Worm (Caenorhabditis elegans): Measurements from ENCODE around the gene srx-122.

The srx-122 gene

DNA sequence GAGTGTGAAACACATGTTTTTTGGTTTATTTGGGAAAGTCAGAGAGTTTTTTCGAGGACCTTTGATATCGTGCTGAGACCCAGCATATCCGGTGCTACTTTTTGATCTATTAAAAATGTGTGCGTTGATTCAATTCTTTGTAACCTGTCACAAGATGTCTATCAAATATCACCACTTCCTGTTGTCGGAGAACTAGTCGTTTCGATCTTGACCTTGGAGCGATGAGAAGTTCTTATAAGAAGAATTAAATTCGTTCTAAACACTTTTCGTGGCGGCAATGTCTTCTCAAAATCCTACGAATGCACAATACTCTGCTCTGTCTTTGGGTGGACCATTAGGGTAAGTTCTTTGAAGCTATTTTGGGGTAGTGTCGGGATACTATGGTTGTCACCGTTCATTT lies 18.4 kb upstream of the srx-122 start, which contains the start of gene F35F10.1:
F35F10.1 (plus strand) TSS at position 200 of the 400 bp plus-strand sequence.
- no peak for TF ChIP-seq ceh-24 (tag; optimal IDR thresholded peaks at IDR 0.05)
- no peak for TF ChIP-seq T23F11.4 (GFP tag; optimal IDR thresholded peaks at IDR 0.05)
- TF ChIP-seq ztf-16 (tag; optimal IDR thresholded peaks at IDR 0.05): no peak
- no peak for TF ChIP-seq pqm-1 (tag; optimal IDR thresholded peaks at IDR 0.05)
- TF ChIP-seq nhr-11 (tag; optimal IDR thresholded peaks at IDR 0.05): no peak
- no peak for TF ChIP-seq pros-1 (tag; optimal IDR thresholded peaks at IDR 0.05)
- TF ChIP-seq fkh-10 (GFP tag; optimal IDR thresholded peaks at IDR 0.05): no peak
- no peak for TF ChIP-seq odd-2 (tag; optimal IDR thresholded peaks at IDR 0.05)
- TF ChIP-seq F13H6.1 (tag; optimal IDR thresholded peaks at IDR 0.05): no peak

DNA sequence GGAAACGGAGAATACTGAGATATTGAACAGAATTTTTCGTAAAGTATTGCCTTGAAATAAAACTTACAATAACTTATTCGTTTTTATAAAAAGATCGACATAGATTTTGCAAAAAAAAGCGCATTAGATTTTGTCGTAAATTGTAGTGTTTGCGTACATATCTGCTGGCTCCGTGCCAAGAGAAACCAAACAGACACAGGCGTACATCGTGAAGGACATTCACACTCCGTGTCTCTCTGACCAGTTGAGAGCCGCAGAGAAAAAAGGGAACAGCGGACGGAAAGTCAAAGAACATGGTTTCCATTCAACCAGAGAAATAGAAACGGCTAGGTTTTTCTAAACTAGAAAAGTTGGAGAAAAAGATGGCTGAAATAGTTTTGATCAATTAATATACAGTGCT lies 17.6 kb upstream of the srx-122 start, which contains the start of gene arrd-19:
arrd-19 (minus strand) TSS at position 209 of the 400 bp plus-strand sequence.
- TF ChIP-seq syd-9 (tag; optimal IDR thresholded peaks at IDR 0.05): no peak
- TF ChIP-seq pax-1 (tag; optimal IDR thresholded peaks at IDR 0.05): peak; percentile 8
- no peak for TF ChIP-seq pat-9 (tag; optimal IDR thresholded peaks at IDR 0.05)
- TF ChIP-seq ceh-30 (tag; optimal IDR thresholded peaks at IDR 0.05): no peak
- no peak for TF ChIP-seq ceh-19 (GFP tag; optimal IDR thresholded peaks at IDR 0.05)
- no peak for TF ChIP-seq pag-3 (tag; optimal IDR thresholded peaks at IDR 0.05; ENCODE audit: borderline replicate concordance)
- TF ChIP-seq C38D4.7 (GFP tag; optimal IDR thresholded peaks at IDR 0.05): no peak

DNA sequence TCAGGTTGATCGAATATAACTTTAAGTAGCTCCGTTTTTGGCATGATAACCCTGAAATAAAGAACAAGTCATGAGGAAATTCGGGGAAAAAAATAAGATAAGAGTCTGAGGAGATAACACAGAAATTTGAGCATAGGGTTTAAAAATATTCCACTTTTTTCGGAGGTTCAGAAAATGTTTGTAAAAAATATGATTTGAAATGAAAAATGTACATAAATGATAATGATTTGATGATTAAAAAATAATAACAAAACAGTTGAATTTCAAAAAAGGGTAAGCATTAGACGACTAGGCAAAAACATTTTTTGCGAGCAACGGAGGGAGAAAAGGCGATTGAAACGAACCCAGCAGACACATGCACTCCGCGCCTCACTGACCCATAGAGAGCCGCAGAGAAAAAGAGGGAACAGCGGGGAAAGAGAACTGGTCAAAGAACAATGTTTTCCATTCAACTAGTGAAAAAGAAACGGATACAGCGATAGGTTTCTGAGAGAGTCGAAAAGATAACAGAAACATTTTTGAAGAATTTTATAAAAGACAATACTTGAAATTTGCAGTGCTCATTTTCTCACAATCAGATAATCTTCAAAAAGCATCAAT lies 14.5 kb upstream of the srx-122 start, which contains the start of gene arrd-18:
arrd-18 (minus strand) TSS at position 51 of the 600 bp plus-strand sequence.
- peak; percentile 15 for TF ChIP-seq ceh-14 (tag; optimal IDR thresholded peaks at IDR 0.05)
- no peak for TF ChIP-seq hlh-15 (tag; optimal IDR thresholded peaks at IDR 0.05)
- TF ChIP-seq fkh-6 (tag; optimal IDR thresholded peaks at IDR 0.05): no peak

DNA sequence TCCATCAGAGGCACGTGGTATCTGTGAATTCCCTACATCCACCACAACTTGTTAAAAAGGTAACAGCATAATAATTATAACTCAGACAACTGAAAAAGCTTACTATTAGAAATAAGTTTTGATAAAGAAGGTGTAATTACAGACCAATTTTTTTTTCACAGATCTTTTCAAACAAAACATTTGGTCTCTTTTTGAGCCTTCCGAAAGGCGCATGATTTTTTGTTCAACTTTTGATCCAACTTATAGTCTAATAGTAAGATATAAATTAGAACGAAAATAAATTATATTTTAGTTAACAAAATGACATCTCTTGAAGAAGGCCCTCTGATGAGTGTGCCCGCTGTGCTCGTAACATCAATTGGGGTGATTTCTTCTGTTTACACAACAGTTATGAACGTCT lies 10.5 kb upstream of the srx-122 start, which contains the start of gene srbc-3:
srbc-3 (plus strand) TSS at position 301 of the 400 bp plus-strand sequence.
- TF ChIP-seq ceh-34 (tag; optimal IDR thresholded peaks at IDR 0.05) (no peak), C08G9.2 (tag; optimal IDR thresholded peaks at IDR 0.05) (no peak), unc-42 (tag; optimal IDR thresholded peaks at IDR 0.05) (no peak), eyg-1 (tag; optimal IDR thresholded peaks at IDR 0.05) (no peak), T23F11.4 (GFP tag; optimal IDR thresholded peaks at IDR 0.05) (no peak)

DNA sequence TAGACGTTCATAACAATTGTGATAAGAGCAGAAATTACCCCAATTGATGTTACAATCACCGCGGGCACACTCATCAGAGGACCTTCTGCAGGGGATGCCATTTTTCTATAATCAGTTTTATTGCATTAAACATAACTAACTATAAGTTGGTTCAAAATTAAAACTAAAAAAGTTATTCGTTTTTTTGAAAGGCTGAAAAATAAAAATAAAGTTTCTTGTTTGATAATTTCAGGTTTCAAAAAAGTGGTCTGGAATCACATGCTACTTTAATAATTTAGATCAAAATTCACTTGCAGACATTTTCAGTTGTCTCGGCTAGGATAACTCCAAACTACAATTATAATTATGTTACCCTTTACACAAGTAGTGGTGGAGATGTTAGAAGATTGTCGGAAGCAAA lies 4.2 kb upstream of the srx-122 start, which contains the start of gene srbc-1:
srbc-1 (minus strand) TSS at position 101 of the 400 bp plus-strand sequence.
- TF ChIP-seq hlh-30 (tag; optimal IDR thresholded peaks at IDR 0.05; ENCODE audit: insufficient read depth) (no peak), K02D7.2 (tag; optimal IDR thresholded peaks at IDR 0.05) (no peak), tbx-2 (tag; optimal IDR thresholded peaks at IDR 0.05) (no peak), C38D4.7 (GFP tag; optimal IDR thresholded peaks at IDR 0.05) (no peak), ref-2 (tag; optimal IDR thresholded peaks at IDR 0.05) (no peak), ceh-45 (GFP tag; IDR thresholded peaks at IDR 0.05) (no peak), ama-1 (optimal IDR thresholded peaks at IDR 0.05) (no peak), lin-11 (tag; optimal IDR thresholded peaks at IDR 0.05) (no peak), pha-2 (tag; optimal IDR thresholded peaks at IDR 0.05) (no peak), ceh-30 (tag; optimal IDR thresholded peaks at IDR 0.05) (no peak), sox-4 (tag; optimal IDR thresholded peaks at IDR 0.05) (no peak)

DNA sequence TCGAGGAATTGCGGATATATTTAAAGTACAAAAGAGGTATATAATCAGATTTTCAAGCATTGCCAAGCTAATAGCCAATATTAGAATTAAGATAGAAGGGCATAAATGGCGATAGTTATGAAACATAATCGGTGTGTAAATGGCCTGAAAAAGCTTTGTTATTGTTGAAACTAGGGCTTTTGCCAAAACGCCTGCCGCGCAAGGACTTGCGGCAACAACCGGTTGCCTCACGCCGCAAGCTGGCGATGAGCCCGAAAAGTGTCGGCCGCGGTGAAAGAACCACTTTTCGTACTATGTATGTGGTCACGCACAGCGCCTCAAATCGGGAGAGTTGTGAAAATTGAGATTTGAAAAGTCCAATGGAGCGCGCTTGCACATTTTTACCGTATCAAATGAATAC lies 1.8 kb upstream of the srx-122 start:
- TF ChIP-seq ceh-31 (tag; optimal IDR thresholded peaks at IDR 0.05) (no peak), ceh-22 (tag; optimal IDR thresholded peaks at IDR 0.05) (no peak), mec-3 (tag; optimal IDR thresholded peaks at IDR 0.05; ENCODE audit: borderline replicate concordance) (no peak), ztf-16 (tag; optimal IDR thresholded peaks at IDR 0.05) (no peak), pha-4 (tag; optimal IDR thresholded peaks at IDR 0.05) (no peak), fkh-6 (tag; optimal IDR thresholded peaks at IDR 0.05) (no peak), ceh-18 (tag; optimal IDR thresholded peaks at IDR 0.05) (no peak), ceh-45 (GFP tag; IDR thresholded peaks at IDR 0.05) (no peak), hlh-15 (tag; optimal IDR thresholded peaks at IDR 0.05) (no peak), C38D4.7 (GFP tag; optimal IDR thresholded peaks at IDR 0.05) (no peak), pha-2 (tag; optimal IDR thresholded peaks at IDR 0.05) (no peak), eyg-1 (tag; optimal IDR thresholded peaks at IDR 0.05) (no peak), unc-3 (GFP tag; conservative IDR thresholded peaks at IDR 0.05) (no peak), unc-3 (tag; optimal IDR thresholded peaks at IDR 0.05) (no peak), ceh-6 (GFP tag; optimal IDR thresholded peaks at IDR 0.05) (no peak), pax-1 (tag; optimal IDR thresholded peaks at IDR 0.05) (no peak), madf-2 (tag; optimal IDR thresholded peaks at IDR 0.05) (no peak), elt-2 (tag; optimal IDR thresholded peaks at IDR 0.05) (no peak), fax-1 (tag; optimal IDR thresholded peaks at IDR 0.05) (no peak), unc-42 (tag; optimal IDR thresholded peaks at IDR 0.05) (no peak)
